Worm (Caenorhabditis elegans) whole organism, L2 larva: Measurements from ENCODE around the gene R08D7.5.

Experiments used
- aly-2 ChIP-seq: fragments of 150-350 bp; optimal IDR thresholded peaks from 2 replicates; lab custom pipeline; 2014; ENCODE audit warnings: missing biosample characterization, missing genetic modification characterization
- ama-1 ChIP-seq: fragments of 150-350 bp; optimal IDR thresholded peaks from 2 replicates; lab custom pipeline; 2018; ENCODE audit warnings: inconsistent platforms
- fos-1 ChIP-seq: fragments of 150-350 bp; optimal IDR thresholded peaks from 2 replicates; lab custom pipeline; 2014; ENCODE audit warnings: missing biosample characterization, missing genetic modification characterization
- lin-39 ChIP-seq: fragments of 150-350 bp; optimal IDR thresholded peaks from 2 replicates; lab custom pipeline; 2014; ENCODE audit warnings: missing biosample characterization, missing genetic modification reagents, missing genetic modification characterization
- nhr-11 ChIP-seq: fragments of 150-350 bp; optimal IDR thresholded peaks from 2 replicates; lab custom pipeline; 2014; ENCODE audit warnings: missing biosample characterization, missing genetic modification characterization
- nhr-129 ChIP-seq: fragments of 150-350 bp; optimal IDR thresholded peaks from 2 replicates; lab custom pipeline; 2014; ENCODE audit warnings: missing biosample characterization, missing genetic modification characterization
- nhr-23 ChIP-seq: fragments of 150-350 bp; optimal IDR thresholded peaks from 2 replicates; lab custom pipeline; 2014; ENCODE audit warnings: missing biosample characterization, missing genetic modification reagents, missing genetic modification characterization
- skn-1 ChIP-seq: sonication (generic microtip); optimal IDR thresholded peaks from 2 replicates; lab custom pipeline; 2017; ENCODE audit warnings: missing biosample characterization, missing genetic modification characterization
- unc-39 ChIP-seq: fragments of 150-350 bp; optimal IDR thresholded peaks from 2 replicates; lab custom pipeline; 2014; ENCODE audit warnings: missing biosample characterization, missing genetic modification characterization
- zag-1 ChIP-seq: fragments of 150-350 bp; optimal IDR thresholded peaks from 2 replicates; lab custom pipeline; 2014; ENCODE audit warnings: missing biosample characterization, missing genetic modification characterization
- ztf-1 ChIP-seq: fragments of 200-800 bp; sonication (Bioruptor generic); conservative IDR thresholded peaks from 2 replicates; pipeline ENCODE4 v1.3.6; 2022; ENCODE audit warnings: missing genetic modification characterization, missing compliant biosample characterization
- ztf-4 ChIP-seq: fragments of 150-350 bp; optimal IDR thresholded peaks from 2 replicates; lab custom pipeline; 2014; ENCODE audit warnings: missing biosample characterization, missing genetic modification characterization

- TF ChIP-seq nhr-23 (tag; lab: Kevin White, UChicago): no peak
- TF ChIP-seq aly-2 (tag; lab: Kevin White, UChicago): no peak
- no peak for TF ChIP-seq skn-1 (tag; lab: Kevin White, UChicago)
- TF ChIP-seq fos-1 (tag; lab: Kevin White, UChicago): no peak
- TF ChIP-seq unc-39 (tag; lab: Kevin White, UChicago): no peak
- TF ChIP-seq nhr-129: no peak
- no peak for TF ChIP-seq zag-1 (tag; lab: Kevin White, UChicago)
- no peak for TF ChIP-seq ztf-4 (tag; lab: Kevin White, UChicago)
- TF ChIP-seq ama-1 (lab: Kevin White, UChicago): no peak
- no peak for TF ChIP-seq nhr-11 (tag; lab: Kevin White, UChicago)
- TF ChIP-seq ztf-1 (GFP tag; lab: Robert Waterston, UW): no peak
- TF ChIP-seq lin-39: no peak
These were observed 9.1 kb upstream of the R08D7.5 start for ce11 chrIII:8964684-8965283.
